Worm (Caenorhabditis elegans) whole organism, mixed stage, embryonic: Measurements from ENCODE around the gene srsx-30.

ENCODE experiments used
- M03D4.4 ChIP-seq: sonication (generic microtip); optimal IDR thresholded peaks from 2 replicates; lab custom pipeline; 2017; ENCODE audit warnings: mild to moderate bottlenecking, missing genetic modification characterization, missing compliant biosample characterization
- bed-3 ChIP-seq: fragments of 200-800 bp; sonication (Bioruptor generic); optimal IDR thresholded peaks from 3 replicates; lab custom pipeline; 2018; ENCODE audit warnings: mild to moderate bottlenecking, missing genetic modification characterization, moderate library complexity, missing compliant biosample characterization
- blmp-1 ChIP-seq: fragments of 150-350 bp; optimal IDR thresholded peaks from 2 replicates; lab custom pipeline; 2014; ENCODE audit warnings: missing biosample characterization, missing genetic modification characterization
- ceh-39 ChIP-seq: fragments of 150-350 bp; optimal IDR thresholded peaks from 2 replicates; lab custom pipeline; 2014; ENCODE audit warnings: missing biosample characterization, missing genetic modification characterization
- ceh-43 ChIP-seq: fragments of 200-800 bp; sonication (Bioruptor generic); optimal IDR thresholded peaks from 2 replicates; lab custom pipeline; 2018; ENCODE audit warnings: mild to moderate bottlenecking, missing genetic modification characterization, moderate library complexity, missing compliant biosample characterization
- ceh-83 ChIP-seq: fragments of 200-800 bp; sonication (Bioruptor generic); optimal IDR thresholded peaks from 2 replicates; lab custom pipeline; 2018; ENCODE audit warnings: mild to moderate bottlenecking, missing genetic modification characterization, missing compliant biosample characterization
- ces-1 ChIP-seq: fragments of 150-350 bp; optimal IDR thresholded peaks from 2 replicates; lab custom pipeline; 2014; ENCODE audit warnings: missing biosample characterization, missing genetic modification reagents, missing genetic modification characterization
- cnd-1 ChIP-seq: fragments of 200-800 bp; sonication (Bioruptor generic); optimal IDR thresholded peaks from 2 replicates; lab custom pipeline; 2018; ENCODE audit warnings: mild to moderate bottlenecking, missing genetic modification characterization, missing compliant biosample characterization
- drap-1 ChIP-seq: fragments of 200-800 bp; sonication (Bioruptor generic); optimal IDR thresholded peaks from 3 replicates; lab custom pipeline; 2018; ENCODE audit warnings: mild to moderate bottlenecking, missing genetic modification characterization, missing compliant biosample characterization
- elt-1 ChIP-seq: sonication (generic microtip); optimal IDR thresholded peaks from 2 replicates; lab custom pipeline; 2017; ENCODE audit warnings: missing genetic modification characterization, mild to moderate bottlenecking, missing compliant biosample characterization, antibody characterized with exemption, moderate library complexity, borderline replicate concordance; ENCODE audit not compliant: insufficient read depth
- elt-3 ChIP-seq: fragments of 150-350 bp; optimal IDR thresholded peaks from 2 replicates; lab custom pipeline; 2014; ENCODE audit warnings: missing biosample characterization, missing genetic modification characterization
- flh-1 ChIP-seq: fragments of 200-800 bp; sonication (Bioruptor generic); optimal IDR thresholded peaks from 2 replicates; lab custom pipeline; 2018; ENCODE audit warnings: mild to moderate bottlenecking, missing genetic modification characterization, moderate library complexity, missing compliant biosample characterization
- ham-2 ChIP-seq: fragments of 200-800 bp; sonication (Bioruptor generic); optimal IDR thresholded peaks from 2 replicates; lab custom pipeline; 2018; ENCODE audit warnings: mild to moderate bottlenecking, missing genetic modification characterization, missing compliant biosample characterization
- lin-13 ChIP-seq: fragments of 150-350 bp; optimal IDR thresholded peaks from 2 replicates; lab custom pipeline; 2014; ENCODE audit warnings: missing biosample characterization, missing genetic modification characterization
- lsy-2 ChIP-seq: fragments of 150-350 bp; optimal IDR thresholded peaks from 2 replicates; lab custom pipeline; 2014; ENCODE audit warnings: missing biosample characterization, missing genetic modification characterization
- mab-5 ChIP-seq: fragments of 150-350 bp; optimal IDR thresholded peaks from 2 replicates; lab custom pipeline; 2014; ENCODE audit warnings: missing biosample characterization, missing genetic modification characterization
- mep-1 ChIP-seq: fragments of 150-350 bp; optimal IDR thresholded peaks from 2 replicates; lab custom pipeline; 2017; ENCODE audit warnings: missing biosample characterization, missing genetic modification reagents, missing genetic modification characterization, inconsistent platforms
- nhr-12 ChIP-seq: fragments of 150-350 bp; optimal IDR thresholded peaks from 2 replicates; lab custom pipeline; 2014; ENCODE audit warnings: missing biosample characterization, missing genetic modification characterization
- nhr-2 ChIP-seq: fragments of 150-350 bp; optimal IDR thresholded peaks from 2 replicates; lab custom pipeline; 2014; ENCODE audit warnings: missing biosample characterization, missing genetic modification characterization
- nhr-237 ChIP-seq: fragments of 150-350 bp; optimal IDR thresholded peaks from 2 replicates; lab custom pipeline; 2014; ENCODE audit warnings: missing biosample characterization, missing genetic modification characterization
- nhr-28 ChIP-seq: fragments of 150-350 bp; optimal IDR thresholded peaks from 2 replicates; lab custom pipeline; 2014; ENCODE audit warnings: missing biosample characterization, missing genetic modification characterization
- nhr-76 ChIP-seq: sonication (generic microtip); optimal IDR thresholded peaks from 2 replicates; lab custom pipeline; 2017; ENCODE audit warnings: missing biosample characterization, missing genetic modification characterization
- pha-4 ChIP-seq: fragments of 150-350 bp; optimal IDR thresholded peaks from 2 replicates; lab custom pipeline; 2018; ENCODE audit warnings: missing biosample characterization, missing genetic modification reagents, missing genetic modification characterization
- snpc-4 ChIP-seq: fragments of 150-350 bp; optimal IDR thresholded peaks from 2 replicates; lab custom pipeline; 2014; ENCODE audit warnings: missing biosample characterization, missing genetic modification characterization
- sptf-1 ChIP-seq: sonication (generic microtip); optimal IDR thresholded peaks from 2 replicates; lab custom pipeline; 2017; ENCODE audit warnings: mild to moderate bottlenecking, missing genetic modification characterization, moderate library complexity, missing compliant biosample characterization
- tbx-8 ChIP-seq: fragments of 200-800 bp; sonication (Bioruptor generic); optimal IDR thresholded peaks from 2 replicates; lab custom pipeline; 2018; ENCODE audit warnings: mild to moderate bottlenecking, missing genetic modification characterization, moderate library complexity, missing compliant biosample characterization
- unc-39 ChIP-seq: fragments of 150-350 bp; optimal IDR thresholded peaks from 2 replicates; lab custom pipeline; 2014; ENCODE audit warnings: missing biosample characterization, missing genetic modification characterization
- unc-62 ChIP-seq: fragments of 150-350 bp; optimal IDR thresholded peaks from 2 replicates; lab custom pipeline; 2014; ENCODE audit warnings: missing biosample characterization, missing genetic modification reagents, missing genetic modification characterization
- zip-8 ChIP-seq: fragments of 150-350 bp; optimal IDR thresholded peaks from 2 replicates; lab custom pipeline; 2014; ENCODE audit warnings: missing biosample characterization, missing genetic modification characterization
- ztf-11 ChIP-seq: fragments of 150-350 bp; optimal IDR thresholded peaks from 2 replicates; lab custom pipeline; 2014; ENCODE audit warnings: missing biosample characterization, missing genetic modification characterization

srsx-30 gene

DNA sequence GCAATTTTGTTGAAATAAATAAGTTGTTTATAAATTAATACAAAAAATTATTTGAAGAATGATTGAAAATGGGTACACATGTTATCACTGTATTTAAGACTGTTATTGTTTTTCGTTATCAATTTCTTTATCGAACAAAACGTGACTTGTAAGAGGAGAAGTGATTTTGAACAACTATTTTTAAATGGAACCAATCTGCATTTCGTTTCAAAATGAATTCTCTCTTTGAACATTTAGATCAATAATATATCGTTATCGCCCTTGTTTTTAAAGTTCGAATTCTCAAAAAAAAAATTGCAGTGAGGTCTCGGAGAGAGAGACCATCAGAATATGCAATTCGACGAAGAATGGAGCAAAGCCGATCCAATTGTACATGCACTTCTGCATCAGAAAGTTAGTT lies 20.6 kb downstream of the srsx-30 start, which contains the start of gene cul-5:
Gene cul-5, plus strand, starts transcription at position 301 of the 400 bp plus-strand sequence.
- TF ChIP-seq ham-2 (GFP tag; lab: Kevin White, UChicago) (no peak), lin-13 (tag; lab: Kevin White, UChicago) (no peak), nhr-2 (no peak), pha-4 (tag; lab: Kevin White, UChicago) (no peak), ceh-83 (GFP tag; lab: Kevin White, UChicago) (no peak), nhr-12 (tag; lab: Kevin White, UChicago) (no peak), ceh-39 (no peak), tbx-8 (no peak), ztf-11 (tag; lab: Kevin White, UChicago) (no peak), nhr-28 (tag; lab: Kevin White, UChicago) (no peak), mep-1 (tag; lab: Kevin White, UChicago) (no peak), nhr-76 (tag; lab: Kevin White, UChicago) (no peak), sptf-1 (no peak), nhr-237 (tag; lab: Kevin White, UChicago) (no peak), bed-3 (GFP tag; lab: Kevin White, UChicago) (no peak), blmp-1 (no peak), cnd-1 (tag; lab: Kevin White, UChicago) (no peak), lsy-2 (tag; lab: Kevin White, UChicago) (no peak)

DNA sequence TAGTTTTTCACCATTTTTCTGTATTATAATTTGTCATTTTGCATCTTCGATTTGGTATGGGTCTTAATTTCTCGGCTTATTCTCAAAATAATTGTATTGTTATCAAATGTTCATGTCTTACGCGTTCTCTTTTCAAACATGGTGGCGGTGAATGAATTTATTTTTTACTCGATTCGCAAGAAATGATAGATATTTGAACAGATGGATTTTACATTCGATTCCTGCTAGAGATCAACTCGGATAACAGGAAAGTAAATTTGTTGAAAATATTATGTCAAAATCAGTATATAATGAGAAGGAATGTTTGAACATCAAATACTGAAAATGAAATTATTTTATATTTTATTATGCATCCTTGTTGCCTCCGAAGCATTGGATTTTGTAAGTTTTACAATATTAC lies 24.4 kb downstream of the srsx-30 start, which contains the start of gene ZK856.4:
Gene ZK856.4, plus strand, starts transcription at position 301 of the 400 bp plus-strand sequence.
- no peak for TF ChIP-seq zip-8 (tag; lab: Kevin White, UChicago)
- no peak for TF ChIP-seq nhr-2
- no peak for TF ChIP-seq cnd-1 (tag; lab: Kevin White, UChicago)
- no peak for TF ChIP-seq mab-5 (tag; lab: Kevin White, UChicago)
- no peak for TF ChIP-seq ham-2 (GFP tag; lab: Kevin White, UChicago)
- TF ChIP-seq unc-39 = no peak
- no peak for TF ChIP-seq lsy-2 (tag; lab: Kevin White, UChicago)
- TF ChIP-seq nhr-28 (tag; lab: Kevin White, UChicago) = no peak
- no peak for TF ChIP-seq elt-1 (tag; lab: Kevin White, UChicago)
- no peak for TF ChIP-seq unc-62 (GFP tag; lab: Kevin White, UChicago)
- TF ChIP-seq nhr-12 (tag; lab: Kevin White, UChicago) = no peak
- TF ChIP-seq tbx-8 = no peak
- TF ChIP-seq M03D4.4 = no peak
- no peak for TF ChIP-seq ceh-83 (GFP tag; lab: Kevin White, UChicago)
- TF ChIP-seq snpc-4 (tag; lab: Kevin White, UChicago) = no peak
- no peak for TF ChIP-seq ceh-43 (GFP tag; lab: Kevin White, UChicago)
- no peak for TF ChIP-seq flh-1 (GFP tag; lab: Kevin White, UChicago)
- TF ChIP-seq bed-3 (GFP tag; lab: Kevin White, UChicago) = no peak

DNA sequence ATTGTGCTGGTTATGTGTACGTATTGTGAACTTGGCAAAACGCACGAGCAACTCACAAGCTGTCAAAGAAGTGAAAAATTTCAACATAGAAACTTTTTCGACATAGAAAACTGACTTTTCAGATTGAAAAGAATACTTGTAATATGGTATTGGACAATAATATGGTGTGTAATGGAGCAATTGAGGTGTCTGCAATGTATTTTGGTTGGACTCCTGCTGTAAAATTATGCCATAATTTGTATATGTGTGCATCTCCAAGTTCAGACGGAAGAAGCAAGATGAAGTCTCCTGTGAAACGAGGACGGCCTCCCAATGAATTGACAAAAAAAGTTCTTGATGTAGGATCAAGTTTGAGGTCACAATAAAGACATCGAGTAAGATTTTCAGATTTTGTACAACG lies 25.2 kb downstream of the srsx-30 start:
- no peak for TF ChIP-seq unc-39
- no peak for TF ChIP-seq nhr-237 (tag; lab: Kevin White, UChicago)
- TF ChIP-seq ceh-43 (GFP tag; lab: Kevin White, UChicago) = no peak
- TF ChIP-seq flh-1 (GFP tag; lab: Kevin White, UChicago) = no peak
- TF ChIP-seq tbx-8 = no peak
- no peak for TF ChIP-seq blmp-1
- TF ChIP-seq ces-1 (GFP tag; lab: Kevin White, UChicago) = no peak
- no peak for TF ChIP-seq mep-1 (tag; lab: Kevin White, UChicago)
- no peak for TF ChIP-seq elt-3 (tag; lab: Kevin White, UChicago)
- no peak for TF ChIP-seq ztf-11 (tag; lab: Kevin White, UChicago)
- no peak for TF ChIP-seq pha-4 (tag; lab: Kevin White, UChicago)
- no peak for TF ChIP-seq nhr-2
- no peak for TF ChIP-seq snpc-4 (tag; lab: Kevin White, UChicago)
- TF ChIP-seq nhr-76 (tag; lab: Kevin White, UChicago) = no peak
- no peak for TF ChIP-seq drap-1 (GFP tag; lab: Kevin White, UChicago)
- TF ChIP-seq, all 35 proteins: peak for 0

DNA sequence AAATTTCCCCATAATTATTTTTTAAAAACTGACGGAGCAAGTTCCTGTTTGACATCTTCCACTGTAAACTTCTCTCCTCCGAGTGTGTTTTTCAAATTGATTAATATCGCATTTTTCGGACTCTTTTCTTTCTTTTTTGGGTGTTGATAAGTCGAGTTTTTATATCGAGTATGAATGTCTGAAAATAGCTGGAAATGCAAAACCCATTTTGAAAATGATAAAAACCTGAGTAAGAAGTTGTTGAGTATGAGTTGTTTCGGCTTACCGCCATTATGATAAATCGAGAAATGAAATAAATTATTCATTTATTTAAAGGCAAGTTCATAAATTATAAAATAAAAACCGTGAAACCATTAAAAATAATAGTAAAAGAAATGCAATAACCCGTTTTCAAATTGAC lies 27.1 kb downstream of the srsx-30 start, which contains the start of gene ZK856.18:
Gene ZK856.18, minus strand, starts transcription at position 289 of the 400 bp plus-strand sequence.
- TF ChIP-seq pha-4 (tag; lab: Kevin White, UChicago) (no peak), ceh-83 (GFP tag; lab: Kevin White, UChicago) (no peak), flh-1 (GFP tag; lab: Kevin White, UChicago) (no peak), lsy-2 (tag; lab: Kevin White, UChicago) (no peak), ces-1 (GFP tag; lab: Kevin White, UChicago) (no peak)
- TF ChIP-seq, all 35 proteins: peak for 0
